Worm (Caenorhabditis elegans): ENCODE results near the gene imph-1.

DNA sequence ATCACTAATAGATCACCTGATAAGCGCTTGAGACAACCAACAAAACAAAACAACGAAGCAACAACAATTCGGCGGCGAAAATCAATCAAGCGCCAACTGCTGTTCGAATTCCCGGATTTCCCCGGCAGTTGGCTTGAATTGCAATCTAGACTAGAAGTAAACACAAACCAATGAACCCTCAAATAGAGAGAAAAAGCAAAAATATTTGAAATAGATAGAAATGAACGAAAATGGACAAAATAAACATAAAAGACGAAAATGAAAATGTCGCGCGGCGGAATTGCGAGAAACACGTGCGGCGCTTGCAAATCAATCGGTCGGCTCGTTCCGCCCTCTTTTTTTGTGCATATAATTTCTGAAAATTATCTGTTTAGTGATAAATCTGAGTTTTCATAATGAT, 15.0 kb downstream of the imph-1 start, which contains the start of gene idhg-1:
- TF ChIP-seq unc-62 (GFP tag; optimal IDR thresholded peaks at IDR 0.05) (no peak), zag-1 (tag; optimal IDR thresholded peaks at IDR 0.05) (no peak), aly-2 (tag; optimal IDR thresholded peaks at IDR 0.05) (no peak), elt-3 (tag; optimal IDR thresholded peaks at IDR 0.05) (no peak), tbx-2 (tag; optimal IDR thresholded peaks at IDR 0.05) (peak; percentile 24), fkh-10 (GFP tag; optimal IDR thresholded peaks at IDR 0.05) (no peak), daf-12 (tag; optimal IDR thresholded peaks at IDR 0.05) (peak; percentile 85), nhr-25 (tag; optimal IDR thresholded peaks at IDR 0.05) (peak; percentile 29), hmg-11 (tag; optimal IDR thresholded peaks at IDR 0.05) (peak; percentile 95), jun-1 (tag; optimal IDR thresholded peaks at IDR 0.05) (no peak), elt-1 (tag; optimal IDR thresholded peaks at IDR 0.05) (no peak)

All from whole organism, L3 larva.